Fruit fly (Drosophila melanogaster): ENCODE measurements around the gene CG15042.
A peak's percentile ranks its signal among the peaks of the same experiment; 100 is the strongest.

Gene CG15042

DNA sequence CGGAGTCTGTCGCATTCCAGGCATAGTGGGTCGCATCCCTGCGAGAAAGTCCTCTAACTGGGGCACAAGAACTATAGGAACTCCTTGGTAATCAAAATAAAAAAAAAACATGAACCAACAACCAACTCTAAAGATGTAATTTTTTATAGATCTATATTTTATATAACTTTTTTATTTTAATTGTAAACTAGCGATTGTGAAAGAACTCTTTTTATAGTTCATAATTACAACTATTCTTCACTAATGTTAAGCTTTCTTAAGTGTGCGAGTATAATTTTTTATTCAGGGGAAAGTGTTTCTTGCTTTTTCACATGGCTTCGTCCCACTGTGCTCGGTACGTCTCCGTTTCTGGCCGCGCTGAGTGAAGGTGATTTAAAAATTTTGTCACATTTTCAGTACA, 12.2 kb upstream of the CG15042 start (continued):
- no peak for TF ChIP-seq CG10147 (GFP tag; optimal IDR thresholded peaks at IDR 0.05)

DNA sequence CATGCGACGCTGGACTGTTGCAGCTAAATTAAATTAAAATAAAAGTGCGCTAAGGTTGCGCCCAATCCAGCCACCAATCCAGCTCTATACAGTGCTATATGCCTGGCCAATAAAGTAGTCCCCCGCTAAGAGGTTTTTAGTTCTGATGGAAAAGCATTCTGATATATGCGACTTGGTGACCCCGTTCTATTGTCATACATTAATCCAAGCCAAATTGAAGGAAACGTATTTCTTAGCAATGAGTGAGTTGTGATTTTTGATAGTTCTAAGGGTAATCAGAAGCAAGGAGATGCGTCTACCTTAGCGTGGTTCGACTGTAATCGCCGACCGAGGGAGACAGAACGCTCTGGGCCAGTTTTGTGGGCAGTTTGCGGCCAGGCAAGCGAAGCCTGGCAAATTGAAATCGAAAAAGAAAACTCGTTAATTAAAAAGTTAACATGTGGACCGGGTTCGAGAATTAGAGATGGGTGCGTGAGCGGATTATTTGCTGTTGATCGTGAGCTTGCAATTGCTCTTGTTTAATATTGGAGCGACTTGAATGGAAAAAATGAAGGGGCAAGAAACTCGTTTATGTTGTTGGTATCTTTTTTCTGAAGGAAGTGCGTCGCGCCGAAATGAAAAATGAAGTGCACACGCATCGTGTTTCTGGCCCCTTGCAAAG, 10.3 kb upstream of the CG15042 start:
- no peak for TF ChIP-seq CG30431 (GFP tag; optimal IDR thresholded peaks at IDR 0.05)
- TF ChIP-seq Oli (tag; optimal IDR thresholded peaks at IDR 0.05), result no peak
- TF ChIP-seq toy (GFP tag; IDR thresholded peaks at IDR 0.05), result no peak
- TF ChIP-seq row (GFP tag; IDR thresholded peaks at IDR 0.05), result peak; percentile 46
- TF ChIP-seq lbe (GFP tag; optimal IDR thresholded peaks at IDR 0.05), result peak; percentile 39
- peak; percentile 3 for TF ChIP-seq CG2712 (tag; optimal IDR thresholded peaks at IDR 0.05)
- no peak for TF ChIP-seq fru (optimal IDR thresholded peaks at IDR 0.05)
- peak; percentile 29; the same call in 1 of the 2 replicates for TF ChIP-seq Drgx (GFP tag; IDR thresholded peaks at IDR 0.05)
- TF ChIP-seq Dll (GFP tag; IDR thresholded peaks at IDR 0.05; ENCODE audit: partially characterized antibody), result 0 out of 4 replicates have a peak, but pooled peaks have one; percentile 31
- no peak for TF ChIP-seq CG16815 (GFP tag; optimal IDR thresholded peaks at IDR 0.05)
- peak; percentile 0 for TF ChIP-seq nom (GFP tag; optimal IDR thresholded peaks at IDR 0.05)
- no peak for TF ChIP-seq Lhr (GFP tag; optimal IDR thresholded peaks at IDR 0.05)
- peak; percentile 65 for TF ChIP-seq grau (tag; optimal IDR thresholded peaks at IDR 0.05)
- TF ChIP-seq HLH54F (GFP tag; optimal IDR thresholded peaks at IDR 0.05), result no peak
- TF ChIP-seq CG3163 (GFP tag; optimal IDR thresholded peaks at IDR 0.05), result no peak

DNA sequence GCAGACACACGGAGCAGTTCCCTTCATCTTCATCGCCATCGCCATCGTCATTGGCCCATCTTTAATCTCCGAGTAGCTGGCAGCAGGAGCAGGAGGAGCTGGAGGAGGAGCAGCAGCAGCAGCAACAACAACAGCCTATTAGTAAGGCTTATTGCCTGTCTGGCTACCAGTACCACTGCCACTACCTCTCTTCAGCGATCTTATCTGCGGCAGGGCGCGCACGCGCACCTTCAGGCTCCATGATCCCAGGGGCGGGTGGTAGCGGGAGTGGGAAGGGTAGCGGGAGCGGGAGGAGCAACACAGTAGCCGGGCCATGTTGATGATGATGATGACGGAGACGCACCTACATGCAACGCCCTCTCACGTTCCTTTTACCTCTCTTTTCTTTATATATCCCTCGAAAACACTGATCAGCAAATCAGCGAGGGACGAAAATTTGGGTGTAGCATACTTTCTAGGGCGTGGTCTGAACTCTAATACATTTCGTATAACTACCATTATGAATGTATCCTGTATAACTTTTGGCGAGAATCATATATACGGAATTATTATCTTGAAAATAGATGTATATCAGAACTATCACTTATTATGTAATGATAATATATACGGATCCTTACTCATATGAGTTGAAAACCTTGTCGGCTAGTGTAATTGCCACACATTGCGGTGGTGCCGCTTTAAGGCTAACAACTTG, 9.1 kb upstream of the CG15042 start:
- no peak for TF ChIP-seq salm (tag; optimal IDR thresholded peaks at IDR 0.05)
- TF ChIP-seq zen (tag; optimal IDR thresholded peaks at IDR 0.05), result no peak
- no peak for TF ChIP-seq pb (GFP tag; optimal IDR thresholded peaks at IDR 0.05)
- TF ChIP-seq Ets65A (GFP tag), result no peak
- no peak for TF ChIP-seq inv (GFP tag; IDR thresholded peaks at IDR 0.05; ENCODE audit: partially characterized antibody)
- TF ChIP-seq CG17186 (GFP tag; optimal IDR thresholded peaks at IDR 0.05), result no peak
- no peak for TF ChIP-seq D (optimal IDR thresholded peaks at IDR 0.05)
- no peak for TF ChIP-seq D (GFP tag; optimal IDR thresholded peaks at IDR 0.05)
- TF ChIP-seq sens (GFP tag), result peak; percentile 7
- no peak for TF ChIP-seq pzg (GFP tag; optimal IDR thresholded peaks at IDR 0.05)
- TF ChIP-seq cas (GFP tag; IDR thresholded peaks at IDR 0.05), result no peak
- peak in 1 of 2 experiments; percentile 6 for TF ChIP-seq Pdp1 (GFP tag; optimal IDR thresholded peaks at IDR 0.05)
- no peak for TF ChIP-seq Stat92E (GFP tag; optimal IDR thresholded peaks at IDR 0.05)
- no peak for TF ChIP-seq Sox102F (GFP tag; optimal IDR thresholded peaks at IDR 0.05)
- TF ChIP-seq az2 (GFP tag; optimal IDR thresholded peaks at IDR 0.05), result no peak
- TF ChIP-seq CG1792 (GFP tag; optimal IDR thresholded peaks at IDR 0.05), result no peak
- no peak for TF ChIP-seq vvl (GFP tag; IDR thresholded peaks at IDR 0.05)
- TF ChIP-seq pros (GFP tag; optimal IDR thresholded peaks at IDR 0.05), result no peak
- peak; percentile 55; the same call in 1 of the 2 replicates for TF ChIP-seq CG4360 (GFP tag; IDR thresholded peaks at IDR 0.05)
- TF ChIP-seq CG8765 (GFP tag; IDR thresholded peaks at IDR 0.05), result no peak
- no peak for TF ChIP-seq gfzf (GFP tag; optimal IDR thresholded peaks at IDR 0.05)
- TF ChIP-seq CG32772 (GFP tag; IDR thresholded peaks at IDR 0.05), result no peak
- TF ChIP-seq Myb (GFP tag; optimal IDR thresholded peaks at IDR 0.05), result no peak
- 0 out of 2 replicates have a peak, but pooled peaks have one; percentile 33 for TF ChIP-seq crol (GFP tag; IDR thresholded peaks at IDR 0.05)
- TF ChIP-seq prd (optimal IDR thresholded peaks at IDR 0.05), result no peak
- TF ChIP-seq prd (GFP tag; IDR thresholded peaks at IDR 0.05), result no peak
